Worm (Caenorhabditis elegans) whole organism, late embryonic: ENCODE measurements around the gene clec-223.
"Not testable (repeated sequence)": the region's sequence is repeated elsewhere in the genome, so short reads cannot be mapped to it uniquely, and the experiment has no call there.

ENCODE experiments used
- Y22D7AL.16 ChIP-seq: sonication (generic microtip); optimal IDR thresholded peaks from 2 replicates; lab custom pipeline; 2016; ENCODE audit warnings: missing genetic modification characterization, missing compliant biosample characterization
- ama-1 ChIP-seq: fragments of 150-350 bp; optimal IDR thresholded peaks from 2 replicates; lab custom pipeline; 2014
- ceh-18 ChIP-seq: sonication (generic microtip); optimal IDR thresholded peaks from 2 replicates; lab custom pipeline; 2016; ENCODE audit warnings: missing genetic modification characterization, missing compliant biosample characterization
- ceh-2 ChIP-seq: sonication (generic microtip); optimal IDR thresholded peaks from 2 replicates; lab custom pipeline; 2016; ENCODE audit warnings: missing genotype, missing genetic modification characterization, missing compliant biosample characterization
- ceh-34 ChIP-seq: sonication (generic microtip); optimal IDR thresholded peaks from 2 replicates; lab custom pipeline; 2016; ENCODE audit warnings: mild to moderate bottlenecking, missing genetic modification characterization, missing compliant biosample characterization
- ceh-48 ChIP-seq: sonication (generic microtip); optimal IDR thresholded peaks from 2 replicates; lab custom pipeline; 2016; ENCODE audit warnings: missing genetic modification characterization, inconsistent platforms, missing compliant biosample characterization
- che-1 ChIP-seq: sonication (generic microtip); optimal IDR thresholded peaks from 2 replicates; lab custom pipeline; 2016; ENCODE audit warnings: mild to moderate bottlenecking, missing genetic modification characterization, missing compliant biosample characterization
- elt-2 ChIP-seq: sonication (generic microtip); optimal IDR thresholded peaks from 2 replicates; lab custom pipeline; 2016; ENCODE audit warnings: missing genetic modification reagents, missing genetic modification characterization, missing compliant biosample characterization
- elt-4 ChIP-seq: sonication (generic microtip); optimal IDR thresholded peaks from 2 replicates; lab custom pipeline; 2016; ENCODE audit warnings: missing genetic modification characterization, missing compliant biosample characterization
- fkh-6 ChIP-seq: sonication (generic microtip); optimal IDR thresholded peaks from 2 replicates; lab custom pipeline; 2016; ENCODE audit warnings: missing genetic modification characterization, missing compliant biosample characterization
- hlh-13 ChIP-seq: fragments of 200-800 bp; sonication (Bioruptor generic); optimal IDR thresholded peaks from 2 replicates; lab custom pipeline; 2018; ENCODE audit warnings: mild to moderate bottlenecking, missing genetic modification characterization, missing compliant biosample characterization
- hlh-15 ChIP-seq: sonication (generic microtip); optimal IDR thresholded peaks from 2 replicates; lab custom pipeline; 2016; ENCODE audit warnings: missing genetic modification characterization, missing compliant biosample characterization
- hlh-8 ChIP-seq: sonication (generic microtip); optimal IDR thresholded peaks from 2 replicates; lab custom pipeline; 2016; ENCODE audit warnings: missing genotype, missing genetic modification characterization, missing compliant biosample characterization
- lin-11 ChIP-seq: fragments of 200-800 bp; sonication (Bioruptor generic); optimal IDR thresholded peaks from 2 replicates; lab custom pipeline; 2018; ENCODE audit warnings: mild to moderate bottlenecking, missing genetic modification characterization, missing compliant biosample characterization
- madf-2 ChIP-seq: sonication (generic microtip); optimal IDR thresholded peaks from 2 replicates; lab custom pipeline; 2017; ENCODE audit warnings: missing genetic modification characterization, missing compliant biosample characterization
- mec-3 ChIP-seq: sonication (generic microtip); optimal IDR thresholded peaks from 2 replicates; lab custom pipeline; 2016; ENCODE audit warnings: borderline replicate concordance, missing genetic modification characterization, missing compliant biosample characterization
- nfya-1 ChIP-seq: sonication (generic microtip); optimal IDR thresholded peaks from 2 replicates; lab custom pipeline; 2017; ENCODE audit warnings: missing genetic modification characterization, mild to moderate bottlenecking, missing compliant biosample characterization, antibody characterized with exemption, moderate library complexity
- nhr-11 ChIP-seq: fragments of 150-350 bp; optimal IDR thresholded peaks from 2 replicates; lab custom pipeline; 2014; ENCODE audit warnings: missing biosample characterization, missing genetic modification characterization
- nhr-232 ChIP-seq: sonication (generic microtip); optimal IDR thresholded peaks from 2 replicates; lab custom pipeline; 2016; ENCODE audit warnings: missing genetic modification characterization, missing compliant biosample characterization
- pat-9 ChIP-seq: fragments of 200-800 bp; sonication (Bioruptor generic); optimal IDR thresholded peaks from 2 replicates; lab custom pipeline; 2018; ENCODE audit warnings: mild to moderate bottlenecking, missing genetic modification characterization, moderate library complexity, missing compliant biosample characterization
- pax-1 ChIP-seq: fragments of 150-350 bp; optimal IDR thresholded peaks from 2 replicates; lab custom pipeline; 2014; ENCODE audit warnings: missing biosample characterization, missing genetic modification characterization
- pha-2 ChIP-seq: sonication (generic microtip); optimal IDR thresholded peaks from 2 replicates; lab custom pipeline; 2017; ENCODE audit warnings: mild to moderate bottlenecking, missing genetic modification characterization, missing compliant biosample characterization
- ref-2 ChIP-seq: sonication (generic microtip); optimal IDR thresholded peaks from 2 replicates; lab custom pipeline; 2016; ENCODE audit warnings: missing genetic modification characterization, missing compliant biosample characterization
- sox-2 ChIP-seq: fragments of 200-800 bp; sonication (Bioruptor generic); IDR thresholded peaks from 2 replicates; pipeline ENCODE4 v1.3.6; 2022; ENCODE audit warnings: missing genetic modification reagents, missing genetic modification characterization, missing compliant biosample characterization
- sox-4 ChIP-seq: sonication (generic microtip); optimal IDR thresholded peaks from 2 replicates; lab custom pipeline; 2017; ENCODE audit warnings: mild to moderate bottlenecking, missing genetic modification characterization, inconsistent platforms, missing compliant biosample characterization
- tbx-2 ChIP-seq: sonication (generic microtip); optimal IDR thresholded peaks from 2 replicates; lab custom pipeline; 2016; ENCODE audit warnings: missing genetic modification characterization, missing compliant biosample characterization
- ttx-3 ChIP-seq: sonication (generic microtip); optimal IDR thresholded peaks from 2 replicates; lab custom pipeline; 2016; ENCODE audit warnings: missing genetic modification reagents, missing genetic modification characterization, missing compliant biosample characterization
- unc-3 ChIP-seq, 2 experiments: fragments of 200-800 bp in 1 of 2; sonication (Bioruptor generic) in 1 of 2; sonication (generic microtip) in 1 of 2; conservative IDR thresholded peaks in 1 of 2; optimal IDR thresholded peaks in 1 of 2; 2 replicates each; pipeline versions ENCODE4 v1.3.6 to Lab custom; 2016 to 2022; ENCODE audit warnings: missing compliant biosample characterization in 2 of 2, missing genetic modification characterization in 2 of 2, missing genetic modification reagents in 1 of 2
- unc-42 ChIP-seq: sonication (generic microtip); optimal IDR thresholded peaks from 2 replicates; lab custom pipeline; 2016; ENCODE audit warnings: missing genotype, missing genetic modification characterization, missing compliant biosample characterization
- unc-55 ChIP-seq: sonication (generic microtip); optimal IDR thresholded peaks from 2 replicates; lab custom pipeline; 2017; ENCODE audit warnings: missing biosample characterization, missing genetic modification reagents, missing genetic modification characterization
- unc-86 ChIP-seq: sonication (generic microtip); optimal IDR thresholded peaks from 2 replicates; lab custom pipeline; 2016; ENCODE audit warnings: missing genetic modification characterization, missing compliant biosample characterization
- zip-5 ChIP-seq: sonication (generic microtip); optimal IDR thresholded peaks from 2 replicates; lab custom pipeline; 2016; ENCODE audit warnings: missing genetic modification characterization, missing compliant biosample characterization
- ztf-16 ChIP-seq: sonication (generic microtip); optimal IDR thresholded peaks from 2 replicates; lab custom pipeline; 2017; ENCODE audit warnings: missing genetic modification characterization, missing compliant biosample characterization

clec-223 gene

ce11 chrV:11279564-11279963 is 6.6 kb downstream of the clec-223 start:
- TF ChIP-seq ztf-16 (tag; lab: Kevin White, UChicago), result no peak
- no peak for TF ChIP-seq unc-3 (GFP tag; conservative IDR thresholded peaks at IDR 0.05; lab: Robert Waterston, UW)
- TF ChIP-seq unc-3 (tag; optimal IDR thresholded peaks at IDR 0.05; lab: Kevin White, UChicago), result no peak
- peak; percentile 13 for TF ChIP-seq ceh-48

- TF ChIP-seq unc-42 (tag; lab: Kevin White, UChicago), result peak; percentile 37
- no peak for TF ChIP-seq pha-2
- TF ChIP-seq nfya-1 (tag; lab: Kevin White, UChicago), result peak; percentile 28
- peak; percentile 67 for TF ChIP-seq unc-55 (GFP tag; lab: Kevin White, UChicago)
Observed at ce11 chrV:11281414-11282209, 8.7 kb downstream of the clec-223 start.

ce11 chrV:11282272-11282671 is 9.3 kb downstream of the clec-223 start, which contains the start of gene gly-20:
gly-20 (plus strand) TSS chrV:11282572.
- TF ChIP-seq hlh-13 (GFP tag; lab: Kevin White, UChicago) (no peak), nhr-11 (tag; lab: Kevin White, UChicago) (no peak), tbx-2 (no peak), sox-2 (GFP tag; lab: Robert Waterston, UW) (no peak), pax-1 (tag; lab: Kevin White, UChicago) (no peak), pat-9 (tag; lab: Kevin White, UChicago) (no peak), Y22D7AL.16 (tag; lab: Kevin White, UChicago) (no peak), nfya-1 (tag; lab: Kevin White, UChicago) (no peak), nhr-232 (tag; lab: Kevin White, UChicago) (no peak), ttx-3 (no peak), mec-3 (tag; lab: Kevin White, UChicago) (no peak), ceh-2 (tag; lab: Kevin White, UChicago) (no peak), ceh-18 (no peak), ceh-34 (no peak), hlh-15 (no peak)

ce11 chrV:11286114-11286513 is 13.2 kb downstream of the clec-223 start, which contains the start of gene C03E10.3:
C03E10.3 (plus strand) TSS chrV:11286414.
- not testable (repeated sequence) for TF ChIP-seq lin-11; sox-4 (tag; lab: Kevin White, UChicago); elt-4

- TF ChIP-seq hlh-8 (tag; lab: Kevin White, UChicago) (no peak), ztf-16 (tag; lab: Kevin White, UChicago) (no peak), unc-55 (GFP tag; lab: Kevin White, UChicago) (no peak), elt-2 (tag; lab: Kevin White, UChicago) (no peak), ttx-3 (no peak), fkh-6 (tag; lab: Kevin White, UChicago) (no peak), unc-86 (tag; lab: Kevin White, UChicago) (no peak), ama-1 (lab: Kevin White, UChicago) (no peak), madf-2 (tag; lab: Kevin White, UChicago) (no peak)
Observed at ce11 chrV:11290888-11291287, 17.9 kb downstream of the clec-223 start, which contains the start of gene C03E10.1. C03E10.1 (plus strand) TSS chrV:11291188.

ce11 chrV:11292682-11293081 is 19.7 kb downstream of the clec-223 start:
- TF ChIP-seq che-1 (tag; lab: Kevin White, UChicago) (no peak), Y22D7AL.16 (tag; lab: Kevin White, UChicago) (no peak), elt-2 (tag; lab: Kevin White, UChicago) (no peak), ceh-34 (no peak), zip-5 (tag; lab: Kevin White, UChicago) (no peak), ama-1 (lab: Kevin White, UChicago) (no peak), ttx-3 (no peak), ref-2 (tag; lab: Kevin White, UChicago) (no peak), ceh-2 (tag; lab: Kevin White, UChicago) (no peak)
